Worm (Caenorhabditis elegans): Measurements from ENCODE around the gene C29F3.3.

DNA sequence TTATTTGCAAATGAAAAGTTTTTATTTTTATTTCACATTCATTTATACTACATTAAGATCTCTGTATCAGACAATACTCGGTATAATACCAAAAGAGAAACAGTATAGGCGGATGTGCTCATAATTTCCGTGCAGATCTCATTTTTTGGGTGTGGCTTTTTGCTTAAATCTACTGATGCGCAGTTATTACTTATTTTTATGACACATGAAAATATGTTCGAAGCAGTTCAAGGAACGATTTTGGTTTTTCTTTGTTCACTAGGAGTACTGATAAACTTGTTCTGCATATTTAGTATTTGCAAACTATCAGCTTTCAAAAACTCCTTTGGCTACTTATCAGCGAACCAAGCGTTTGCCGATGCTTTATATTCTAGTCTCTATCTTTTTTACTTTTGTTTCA, 5.2 kb upstream of the C29F3.3 start, which contains the start of gene srx-58:
- no peak for TF ChIP-seq him-1 (tag; optimal IDR thresholded peaks at IDR 0.05)
- no peak for TF ChIP-seq W03F9.2 (tag; optimal IDR thresholded peaks at IDR 0.05)
